Fruit fly (Drosophila melanogaster) whole organism, embryonic: ENCODE results near the gene CG6066.

Source experiments
- Asciz ChIP-seq: fragments of 200-800 bp; sonication (Bioruptor generic); optimal IDR thresholded peaks from 2 replicates; lab custom pipeline; 2017; ENCODE audit warnings: missing biosample characterization, mild to moderate bottlenecking, missing genetic modification characterization, missing genetic modification reagents
- BtbVII ChIP-seq: fragments of 200-800 bp; sonication (Bioruptor generic); optimal IDR thresholded peaks from 3 replicates; lab custom pipeline; 2017; ENCODE audit warnings: missing biosample characterization, mild to moderate bottlenecking, missing genetic modification characterization
- CG10431 ChIP-seq: fragments of 200-800 bp; sonication (Bioruptor generic); optimal IDR thresholded peaks from 3 replicates; lab custom pipeline; 2018; ENCODE audit warnings: missing biosample characterization, mild to moderate bottlenecking, missing genetic modification characterization
- CG10565 ChIP-seq: fragments of 200-800 bp; sonication (Bioruptor generic); optimal IDR thresholded peaks from 3 replicates; lab custom pipeline; 2016; ENCODE audit warnings: missing biosample characterization, mild to moderate bottlenecking, missing genetic modification characterization
- CG10654 ChIP-seq: fragments of 200-800 bp; sonication (Bioruptor generic); optimal IDR thresholded peaks from 2 replicates; lab custom pipeline; 2016; ENCODE audit warnings: missing biosample characterization, missing genetic modification characterization
- CG11723 ChIP-seq: fragments of 200-800 bp; sonication (Bioruptor generic); optimal IDR thresholded peaks from 2 replicates; lab custom pipeline; 2017; ENCODE audit warnings: missing biosample characterization, mild to moderate bottlenecking, missing genetic modification characterization
- CG1233 ChIP-seq: fragments of 200-800 bp; sonication (Bioruptor generic); optimal IDR thresholded peaks from 4 replicates; lab custom pipeline; 2018; ENCODE audit warnings: missing biosample characterization, mild to moderate bottlenecking, missing genetic modification characterization
- CG12659 ChIP-seq: fragments of 200-800 bp; sonication (Bioruptor generic); optimal IDR thresholded peaks from 3 replicates; lab custom pipeline; 2017; ENCODE audit warnings: mild to moderate bottlenecking, missing biosample characterization, missing genetic modification reagents, missing genetic modification characterization
- CG13424 ChIP-seq: fragments of 200-800 bp; sonication (Bioruptor generic); optimal IDR thresholded peaks from 2 replicates; lab custom pipeline; 2019; ENCODE audit warnings: missing biosample characterization, mild to moderate bottlenecking, missing genetic modification characterization, moderate library complexity
- CG13775 ChIP-seq: fragments of 200-800 bp; sonication (Bioruptor generic); optimal IDR thresholded peaks from 3 replicates; lab custom pipeline; 2017; ENCODE audit warnings: missing biosample characterization, mild to moderate bottlenecking, missing genetic modification characterization
- CG14014 ChIP-seq: fragments of 200-800 bp; sonication (Bioruptor generic); IDR thresholded peaks from 2 replicates; pipeline ENCODE4 v1.3.6; 2022; ENCODE audit warnings: missing biosample characterization, missing genetic modification characterization
- CG1603 ChIP-seq: fragments of 200-800 bp; sonication (Bioruptor generic); optimal IDR thresholded peaks from 2 replicates; lab custom pipeline; 2019; ENCODE audit warnings: missing biosample characterization, mild to moderate bottlenecking, missing genetic modification characterization, moderate library complexity
- CG16863 ChIP-seq: fragments of 200-800 bp; sonication (Bioruptor generic); optimal IDR thresholded peaks from 3 replicates; lab custom pipeline; 2016; ENCODE audit warnings: missing biosample characterization, missing genetic modification characterization
- CG2120 ChIP-seq: fragments of 200-800 bp; sonication (Bioruptor generic); optimal IDR thresholded peaks from 3 replicates; lab custom pipeline; 2016; ENCODE audit warnings: missing biosample characterization, missing genetic modification characterization
- CG2712 ChIP-seq: fragments of 200-800 bp; optimal IDR thresholded peaks from 3 replicates; lab custom pipeline; 2019; ENCODE audit warnings: missing biosample characterization, mild to moderate bottlenecking, missing genetic modification characterization, moderate library complexity
- CG30403 ChIP-seq: fragments of 200-800 bp; sonication (Bioruptor generic); optimal IDR thresholded peaks from 3 replicates; lab custom pipeline; 2016; ENCODE audit warnings: missing biosample characterization, missing genetic modification characterization
- CG31441 ChIP-seq: fragments of 200-800 bp; sonication (Bioruptor generic); IDR thresholded peaks from 2 replicates; pipeline ENCODE4 v1.3.6; 2022; ENCODE audit warnings: missing biosample characterization, missing genetic modification characterization
- CG32772 ChIP-seq: fragments of 200-800 bp; sonication (Bioruptor generic); IDR thresholded peaks from 2 replicates; pipeline ENCODE4 v1.3.6; 2022; ENCODE audit warnings: missing biosample characterization, missing genetic modification characterization
- CG6254 ChIP-seq: fragments of 200-800 bp; sonication (Bioruptor generic); optimal IDR thresholded peaks from 3 replicates; lab custom pipeline; 2017; ENCODE audit warnings: mild to moderate bottlenecking, missing biosample characterization, missing genetic modification reagents, missing genetic modification characterization
- D19A ChIP-seq: fragments of 200-800 bp; optimal IDR thresholded peaks from 3 replicates; lab custom pipeline; 2019; ENCODE audit warnings: missing biosample characterization, mild to moderate bottlenecking, missing genetic modification characterization, moderate library complexity
- Dip3 ChIP-seq: fragments of 200-800 bp; sonication (Bioruptor generic); optimal IDR thresholded peaks from 3 replicates; lab custom pipeline; 2016; ENCODE audit warnings: missing biosample characterization, missing genetic modification characterization
- E2f1 ChIP-seq: fragments of 200-800 bp; sonication (Bioruptor generic); IDR thresholded peaks from 2 replicates; pipeline ENCODE4 v1.3.6; 2022; ENCODE audit warnings: missing biosample characterization, missing genetic modification characterization
- Fer2 ChIP-seq: fragments of 200-800 bp; sonication (Bioruptor generic); optimal IDR thresholded peaks from 2 replicates; lab custom pipeline; 2018; ENCODE audit warnings: missing biosample characterization, mild to moderate bottlenecking, missing genetic modification characterization, moderate library complexity
- Gug ChIP-seq: fragments of 200-800 bp; sonication (Bioruptor generic); IDR thresholded peaks from 4 replicates; pipeline ENCODE4 v1.3.6; 2022; ENCODE audit warnings: missing biosample characterization, missing genetic modification characterization
- Hr51 ChIP-seq, 2 experiments: fragments of 200-800 bp; sonication (Bioruptor generic); optimal IDR thresholded peaks; 2 replicates in 1 of 2; 3 replicates in 1 of 2; lab custom pipeline; 2016 to 2018; ENCODE audit warnings: missing biosample characterization in 2 of 2, missing genetic modification characterization in 2 of 2, mild to moderate bottlenecking in 1 of 2, moderate library complexity in 1 of 2
- Med ChIP-seq: fragments of 200-800 bp; sonication (Bioruptor generic); peaks from one replicate; lab custom pipeline; 2016; ENCODE audit warnings: missing biosample characterization, missing genetic modification characterization, mild to moderate bottlenecking, inconsistent platforms, moderate library complexity
- Mes4 ChIP-seq: fragments of 200-800 bp; sonication (Bioruptor generic); optimal IDR thresholded peaks from 2 replicates; lab custom pipeline; 2016; ENCODE audit warnings: missing biosample characterization, missing genetic modification characterization
- NK7.1 ChIP-seq: fragments of 200-800 bp; sonication (Bioruptor generic); optimal IDR thresholded peaks from 3 replicates; lab custom pipeline; 2016; ENCODE audit warnings: missing biosample characterization, missing genetic modification characterization
- Sox102F ChIP-seq: fragments of 200-800 bp; sonication (Bioruptor generic); optimal IDR thresholded peaks from 2 replicates; lab custom pipeline; 2018; ENCODE audit warnings: missing biosample characterization, mild to moderate bottlenecking, missing genetic modification characterization, moderate library complexity
- Spps ChIP-seq: fragments of 200-800 bp; sonication (Bioruptor generic); optimal IDR thresholded peaks from 2 replicates; lab custom pipeline; 2018; ENCODE audit warnings: missing biosample characterization, mild to moderate bottlenecking, missing genetic modification characterization
- TFAM ChIP-seq: fragments of 200-800 bp; sonication (Bioruptor generic); optimal IDR thresholded peaks from 2 replicates; lab custom pipeline; 2017; ENCODE audit warnings: missing biosample characterization, missing genetic modification characterization, inconsistent platforms
- YL-1 ChIP-seq: fragments of 200-800 bp; sonication (Bioruptor generic); optimal IDR thresholded peaks from 3 replicates; lab custom pipeline; 2017; ENCODE audit warnings: missing biosample characterization, mild to moderate bottlenecking, missing genetic modification characterization
- danr ChIP-seq: fragments of 200-800 bp; sonication (Bioruptor generic); IDR thresholded peaks from 2 replicates; pipeline ENCODE4 v1.3.6; 2022; ENCODE audit warnings: missing biosample characterization, missing genetic modification characterization
- ewg ChIP-seq: fragments of 200-800 bp; sonication (Bioruptor generic); optimal IDR thresholded peaks from 3 replicates; lab custom pipeline; 2017; ENCODE audit warnings: mild to moderate bottlenecking, missing biosample characterization, missing genetic modification reagents, missing genetic modification characterization
- fd64A ChIP-seq: fragments of 200-800 bp; sonication (Bioruptor generic); optimal IDR thresholded peaks from 3 replicates; lab custom pipeline; 2018; ENCODE audit warnings: missing biosample characterization, mild to moderate bottlenecking, missing genetic modification characterization
- ind ChIP-seq: fragments of 200-800 bp; sonication (Bioruptor generic); optimal IDR thresholded peaks from 3 replicates; lab custom pipeline; 2016; ENCODE audit warnings: missing biosample characterization, missing genetic modification characterization
- pho ChIP-seq: fragments of 200-800 bp; sonication (Bioruptor generic); optimal IDR thresholded peaks from 2 replicates; lab custom pipeline; 2016; ENCODE audit warnings: missing biosample characterization, missing genetic modification characterization
- phol ChIP-seq: fragments of 200-800 bp; sonication (Bioruptor generic); optimal IDR thresholded peaks from 3 replicates; lab custom pipeline; 2018; ENCODE audit warnings: missing biosample characterization, mild to moderate bottlenecking, missing genetic modification characterization, moderate library complexity
- pum ChIP-seq: fragments of 200-800 bp; sonication (Bioruptor generic); optimal IDR thresholded peaks from 2 replicates; lab custom pipeline; 2016; ENCODE audit warnings: missing biosample characterization, missing genetic modification characterization
- rib ChIP-seq: fragments of 200-800 bp; sonication (Bioruptor generic); IDR thresholded peaks from 2 replicates; pipeline ENCODE4 v1.3.6; 2022; ENCODE audit warnings: missing biosample characterization, missing genetic modification characterization
- schlank ChIP-seq: fragments of 200-800 bp; sonication (Bioruptor generic); optimal IDR thresholded peaks from 2 replicates; lab custom pipeline; 2018; ENCODE audit warnings: missing biosample characterization, mild to moderate bottlenecking, missing genetic modification characterization
- slbo ChIP-seq: fragments of 200-800 bp; sonication (Bioruptor generic); IDR thresholded peaks from 2 replicates; pipeline ENCODE4 v1.3.6; 2022; ENCODE audit warnings: missing biosample characterization, missing genetic modification characterization
- ssp ChIP-seq: fragments of 200-800 bp; sonication (Bioruptor generic); IDR thresholded peaks from 2 replicates; pipeline ENCODE4 v1.3.6; 2022; ENCODE audit warnings: missing biosample characterization, missing genetic modification characterization
- zf30C ChIP-seq: fragments of 200-800 bp; sonication (Bioruptor generic); optimal IDR thresholded peaks from 3 replicates; lab custom pipeline; 2018; ENCODE audit warnings: missing biosample characterization, mild to moderate bottlenecking, missing genetic modification characterization

CG6066 gene

DNA sequence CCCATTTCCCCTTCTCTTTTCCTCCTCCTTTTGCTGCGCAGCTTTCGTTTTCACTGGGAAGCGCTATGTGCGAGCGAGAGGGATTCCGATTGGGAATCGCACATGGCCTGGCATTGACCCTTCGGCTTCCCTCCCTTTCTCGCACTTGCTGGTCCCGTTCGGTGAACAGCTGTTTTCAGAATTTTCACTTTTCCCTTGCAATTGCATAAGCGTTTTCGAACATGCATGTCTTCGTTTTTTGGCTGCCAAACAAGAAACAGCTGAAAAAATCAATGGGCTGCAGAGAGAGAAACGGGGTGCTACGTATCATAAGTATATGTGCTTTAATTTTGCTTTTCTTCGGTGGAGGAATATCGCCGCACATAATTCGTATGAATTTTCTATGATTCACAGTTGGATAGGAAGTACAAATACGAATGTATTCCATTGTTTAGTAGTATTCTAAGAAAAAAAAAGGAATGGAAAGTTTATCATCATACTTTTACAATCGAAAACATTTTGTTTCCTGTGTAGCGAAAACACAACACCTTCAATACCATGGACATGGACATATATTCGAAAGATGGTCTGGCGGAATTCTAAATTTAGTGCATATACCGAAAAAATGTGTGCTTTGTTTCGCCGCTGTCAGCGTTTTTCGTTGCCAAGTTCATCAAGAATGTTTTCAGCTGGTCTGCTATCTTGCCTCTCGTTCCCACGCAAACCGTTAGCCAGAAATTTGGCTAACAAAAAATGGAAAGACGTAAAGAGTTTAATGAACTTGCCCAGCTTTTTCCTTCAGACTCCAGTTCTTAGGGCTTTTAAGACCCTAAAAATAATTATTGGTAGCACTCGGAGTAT, 35.8 kb upstream of the CG6066 start (continued):
- TF ChIP-seq E2f1 (peak; percentile 44; the same call in 1 of the 2 replicates), Spps (tag; lab: Kevin White, UChicago) (no peak), Asciz (GFP tag; lab: Kevin White, UChicago) (peak; percentile 33), schlank (tag; lab: Kevin White, UChicago) (peak; percentile 49), CG12659 (peak; percentile 34), CG16863 (GFP tag; lab: Kevin White, UChicago) (peak; percentile 35), Gug (0 out of 4 replicates have a peak, but pooled peaks have one; percentile 20), Hr51 (GFP tag; optimal IDR thresholded peaks at IDR 0.05; lab: Kevin White, UChicago) (peak in 1 of 2 experiments; percentile 66), slbo (peak; percentile 65), ewg (GFP tag; lab: Kevin White, UChicago) (peak; percentile 31), pho (GFP tag; lab: Kevin White, UChicago) (peak; percentile 30), Med (GFP tag; lab: Kevin White, UChicago) (peak; percentile 91), TFAM (no peak), ind (GFP tag; lab: Kevin White, UChicago) (peak; percentile 25), Dip3 (GFP tag; lab: Kevin White, UChicago) (peak; percentile 45), Sox102F (GFP tag; lab: Kevin White, UChicago) (peak; percentile 65), Mes4 (GFP tag; lab: Kevin White, UChicago) (peak; percentile 13), D19A (tag; lab: Kevin White, UChicago) (peak; percentile 21), CG2120 (GFP tag; lab: Kevin White, UChicago) (peak; percentile 74), BtbVII (peak; percentile 43), CG6254 (GFP tag; lab: Kevin White, UChicago) (peak; percentile 15), CG10431 (peak; percentile 22), CG14014 (GFP tag; lab: Robert Waterston, UW) (0 out of 2 replicates have a peak, but pooled peaks have one; percentile 39), pum (peak; percentile 11), YL-1 (GFP tag; lab: Kevin White, UChicago) (peak; percentile 25), NK7.1 (GFP tag; lab: Kevin White, UChicago) (peak; percentile 17), Fer2 (tag; lab: Kevin White, UChicago) (peak; percentile 26), CG1233 (GFP tag; lab: Kevin White, UChicago) (peak; percentile 42), CG13775 (GFP tag; lab: Kevin White, UChicago) (peak; percentile 43), rib (GFP tag; lab: Robert Waterston, UW) (no peak), CG1603 (tag; lab: Kevin White, UChicago) (peak; percentile 40), zf30C (GFP tag; lab: Kevin White, UChicago) (peak; percentile 56), CG2712 (tag; lab: Kevin White, UChicago) (peak; percentile 56), danr (GFP tag; lab: Robert Waterston, UW) (0 out of 2 replicates have a peak, but pooled peaks have one; percentile 13), CG31441 (GFP tag; lab: Robert Waterston, UW) (peak; percentile 58), phol (tag; lab: Kevin White, UChicago) (peak; percentile 58), fd64A (peak; percentile 1), CG10565 (GFP tag; lab: Kevin White, UChicago) (no peak), CG11723 (GFP tag; lab: Kevin White, UChicago) (no peak), CG10654 (GFP tag; lab: Kevin White, UChicago) (no peak), CG32772 (0 out of 2 replicates have a peak, but pooled peaks have one; percentile 31), CG30403 (GFP tag; lab: Kevin White, UChicago) (peak; percentile 24), ssp (GFP tag; lab: Robert Waterston, UW) (0 out of 2 replicates have a peak, but pooled peaks have one; percentile 6), CG13424 (tag; lab: Kevin White, UChicago) (peak; percentile 62)
